Fruit fly (Drosophila melanogaster): ENCODE measurements around the gene CG12795.

Gene CG12795

dm6 chr2L:3437068-3437467 is 15.2 kb upstream of the CG12795 start (continued):
- no peak for TF ChIP-seq yki (optimal IDR thresholded peaks at IDR 0.05)
- peak; percentile 71 for TF ChIP-seq CG17829 (tag; optimal IDR thresholded peaks at IDR 0.05)
- TF ChIP-seq CG2889 (GFP tag; IDR thresholded peaks at IDR 0.05) = no peak
- peak; percentile 70 for TF ChIP-seq CG18262 (tag; optimal IDR thresholded peaks at IDR 0.05)
- no peak for TF ChIP-seq klu (GFP tag; IDR thresholded peaks at IDR 0.05)
- TF ChIP-seq CG15479 (GFP tag; optimal IDR thresholded peaks at IDR 0.05) = no peak
- no peak for TF ChIP-seq sug (tag; optimal IDR thresholded peaks at IDR 0.05)
- 0 out of 2 replicates have a peak, but pooled peaks have one; percentile 16 for TF ChIP-seq CG5953 (GFP tag; IDR thresholded peaks at IDR 0.05)
- peak; percentile 4 for TF ChIP-seq CG8944 (GFP tag; optimal IDR thresholded peaks at IDR 0.05)
- no peak for TF ChIP-seq jing (GFP tag; optimal IDR thresholded peaks at IDR 0.05)
- TF ChIP-seq so (GFP tag; IDR thresholded peaks at IDR 0.05) = peak; percentile 77
- TF ChIP-seq wdn (GFP tag; IDR thresholded peaks at IDR 0.05) = no peak
- peak; percentile 70 for TF ChIP-seq PHDP (tag; optimal IDR thresholded peaks at IDR 0.05)
- no peak for TF ChIP-seq Doc3 (GFP tag; IDR thresholded peaks at IDR 0.05; ENCODE audit: partially characterized antibody)
- no peak for TF ChIP-seq tx (GFP tag; optimal IDR thresholded peaks at IDR 0.05)
- TF ChIP-seq CG12071 (GFP tag; optimal IDR thresholded peaks at IDR 0.05) = peak; percentile 63
- TF ChIP-seq CG10209 (GFP tag; optimal IDR thresholded peaks at IDR 0.05) = peak; percentile 27
- TF ChIP-seq C15 (GFP tag; IDR thresholded peaks at IDR 0.05) = no peak
- no peak for TF ChIP-seq hb (GFP tag; IDR thresholded peaks at IDR 0.05; ENCODE audit: partially characterized antibody)
- TF ChIP-seq CG11093 (GFP tag; IDR thresholded peaks at IDR 0.05) = no peak
- peak; percentile 51 for TF ChIP-seq fd96Cb (tag; optimal IDR thresholded peaks at IDR 0.05)
- peak; percentile 69 for TF ChIP-seq CG31441 (GFP tag; IDR thresholded peaks at IDR 0.05)
- TF ChIP-seq ewg (GFP tag; optimal IDR thresholded peaks at IDR 0.05) = peak; percentile 18
- TF ChIP-seq rib (GFP tag; IDR thresholded peaks at IDR 0.05) = no peak
- TF ChIP-seq MESR4 (GFP tag; optimal IDR thresholded peaks at IDR 0.05) = no peak
- TF ChIP-seq Mad (GFP tag; optimal IDR thresholded peaks at IDR 0.05) = no peak
- no peak for TF ChIP-seq Dll (GFP tag; IDR thresholded peaks at IDR 0.05; ENCODE audit: partially characterized antibody)
- peak; percentile 34 for TF ChIP-seq CG8388 (GFP tag; optimal IDR thresholded peaks at IDR 0.05)
- no peak for TF ChIP-seq pfk (GFP tag; optimal IDR thresholded peaks at IDR 0.05)
- TF ChIP-seq CG1602 (GFP tag; optimal IDR thresholded peaks at IDR 0.05) = no peak
- peak; percentile 5 for TF ChIP-seq CG4707 (GFP tag; optimal IDR thresholded peaks at IDR 0.05)
- TF ChIP-seq CG10543 (GFP tag; optimal IDR thresholded peaks at IDR 0.05) = no peak
- TF ChIP-seq ab (GFP tag; optimal IDR thresholded peaks at IDR 0.05) = no peak
- no peak for TF ChIP-seq gsb-n (tag; optimal IDR thresholded peaks at IDR 0.05)
- peak; percentile 44 for TF ChIP-seq Camta (GFP tag; optimal IDR thresholded peaks at IDR 0.05)
- TF ChIP-seq Max (GFP tag; optimal IDR thresholded peaks at IDR 0.05) = no peak
- no peak for TF ChIP-seq Neu2 (GFP tag; optimal IDR thresholded peaks at IDR 0.05; ENCODE audit: borderline replicate concordance)
- no peak for TF ChIP-seq hkb (optimal IDR thresholded peaks at IDR 0.05)
- TF ChIP-seq hkb (GFP tag; IDR thresholded peaks at IDR 0.05) = peak; percentile 86
- no peak for TF ChIP-seq Abd-B (GFP tag; optimal IDR thresholded peaks at IDR 0.05)
- TF ChIP-seq CG17612 (GFP tag; IDR thresholded peaks at IDR 0.05) = no peak
- peak; percentile 49 for TF ChIP-seq E2f1 (GFP tag; IDR thresholded peaks at IDR 0.05)
- TF ChIP-seq nom (GFP tag; optimal IDR thresholded peaks at IDR 0.05) = no peak
- no peak for TF ChIP-seq lola (GFP tag; optimal IDR thresholded peaks at IDR 0.05)
- no peak for TF ChIP-seq HLH4C (GFP tag; IDR thresholded peaks at IDR 0.05; ENCODE audit: partially characterized antibody)
- no peak for TF ChIP-seq disco-r (GFP tag; optimal IDR thresholded peaks at IDR 0.05)
- TF ChIP-seq Dek (tag; optimal IDR thresholded peaks at IDR 0.05) = no peak
- TF ChIP-seq pnt (GFP tag; optimal IDR thresholded peaks at IDR 0.05) = no peak
- peak; percentile 86 for TF ChIP-seq Drgx (GFP tag; IDR thresholded peaks at IDR 0.05)
- TF ChIP-seq CG8281 (tag; optimal IDR thresholded peaks at IDR 0.05) = peak; percentile 29
- TF ChIP-seq MBD-R2 (GFP tag; IDR thresholded peaks at IDR 0.05) = no peak
